Worm (Caenorhabditis elegans): Measurements from ENCODE around the gene srsx-26.

The srsx-26 gene

DNA sequence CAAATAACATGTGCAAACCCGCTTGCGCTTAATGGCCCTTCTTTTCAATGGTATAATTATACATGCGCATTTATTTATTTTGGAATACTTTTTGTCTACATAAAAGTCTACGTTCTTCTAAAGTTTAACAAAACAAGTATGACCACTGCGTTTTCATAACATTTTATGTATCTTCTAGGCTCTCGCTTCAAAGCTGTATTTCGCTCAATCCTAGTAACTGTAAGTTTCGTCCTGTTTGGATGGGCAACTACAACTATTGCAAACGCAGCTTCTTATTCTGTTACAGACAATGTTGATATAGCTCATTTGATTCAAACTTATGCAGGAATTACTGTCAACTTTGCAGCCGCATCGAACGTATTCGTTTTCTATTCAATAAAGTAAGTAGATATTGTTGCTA, 1.3 kb downstream of the srsx-26 start, which contains the start of gene srsx-27:
srsx-27 (plus strand) TSS at position 301 of the 400 bp plus-strand sequence.
- no peak for TF ChIP-seq pat-9 (tag; optimal IDR thresholded peaks at IDR 0.05)
- TF ChIP-seq ceh-48 (tag; optimal IDR thresholded peaks at IDR 0.05), result no peak
- TF ChIP-seq unc-3 (GFP tag; conservative IDR thresholded peaks at IDR 0.05), result no peak
- no peak for TF ChIP-seq unc-3 (tag; optimal IDR thresholded peaks at IDR 0.05)
- TF ChIP-seq ref-2 (tag; optimal IDR thresholded peaks at IDR 0.05), result no peak
- TF ChIP-seq odd-2 (tag; optimal IDR thresholded peaks at IDR 0.05), result no peak
- TF ChIP-seq ceh-22 (tag; optimal IDR thresholded peaks at IDR 0.05), result no peak
- TF ChIP-seq pqm-1 (tag; optimal IDR thresholded peaks at IDR 0.05), result no peak
- no peak for TF ChIP-seq ceh-34 (tag; optimal IDR thresholded peaks at IDR 0.05)
- no peak for TF ChIP-seq ceh-30 (tag; optimal IDR thresholded peaks at IDR 0.05)
- TF ChIP-seq ahr-1 (tag; optimal IDR thresholded peaks at IDR 0.05), result no peak
- TF ChIP-seq ceh-6 (GFP tag; optimal IDR thresholded peaks at IDR 0.05), result no peak
- no peak for TF ChIP-seq fkh-6 (tag; optimal IDR thresholded peaks at IDR 0.05)
- no peak for TF ChIP-seq ceh-2 (tag; optimal IDR thresholded peaks at IDR 0.05)
- no peak for TF ChIP-seq syd-9 (tag; optimal IDR thresholded peaks at IDR 0.05)

DNA sequence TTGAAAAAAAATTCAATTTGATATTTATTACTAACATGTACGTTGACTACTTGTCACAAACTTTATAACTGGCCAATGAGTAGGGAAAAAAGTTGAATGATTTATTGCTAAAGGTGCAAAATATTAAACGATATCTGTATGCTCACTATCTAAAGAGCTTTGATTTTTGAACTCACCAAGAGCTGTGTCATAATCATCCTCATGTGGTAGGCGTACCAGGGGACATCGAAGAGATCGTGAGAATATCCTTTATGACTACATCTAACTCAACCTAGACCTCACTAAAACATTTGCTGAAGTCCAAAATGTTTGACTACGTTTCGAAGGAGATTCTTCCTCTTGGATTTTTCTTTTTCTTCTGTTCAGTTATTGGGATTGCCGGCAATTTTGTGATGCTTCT, 3.8 kb downstream of the srsx-26 start, which contains the start of gene srsx-28:
srsx-28 (plus strand) TSS at position 301 of the 400 bp plus-strand sequence.
- TF ChIP-seq ceh-30 (tag; optimal IDR thresholded peaks at IDR 0.05) (no peak), ceh-2 (tag; optimal IDR thresholded peaks at IDR 0.05) (no peak), hlh-8 (tag; optimal IDR thresholded peaks at IDR 0.05) (no peak), ahr-1 (tag; optimal IDR thresholded peaks at IDR 0.05) (no peak), ceh-14 (tag; optimal IDR thresholded peaks at IDR 0.05) (no peak), rnt-1 (tag; optimal IDR thresholded peaks at IDR 0.05) (no peak), hlh-13 (GFP tag; optimal IDR thresholded peaks at IDR 0.05) (no peak), ztf-16 (tag; optimal IDR thresholded peaks at IDR 0.05) (no peak), ceh-48 (tag; optimal IDR thresholded peaks at IDR 0.05) (no peak), sox-4 (tag; optimal IDR thresholded peaks at IDR 0.05) (no peak), F13H6.1 (tag; optimal IDR thresholded peaks at IDR 0.05) (no peak), ceh-19 (GFP tag; optimal IDR thresholded peaks at IDR 0.05) (no peak), Y22D7AL.16 (tag; optimal IDR thresholded peaks at IDR 0.05) (no peak), ama-1 (optimal IDR thresholded peaks at IDR 0.05) (no peak)

DNA sequence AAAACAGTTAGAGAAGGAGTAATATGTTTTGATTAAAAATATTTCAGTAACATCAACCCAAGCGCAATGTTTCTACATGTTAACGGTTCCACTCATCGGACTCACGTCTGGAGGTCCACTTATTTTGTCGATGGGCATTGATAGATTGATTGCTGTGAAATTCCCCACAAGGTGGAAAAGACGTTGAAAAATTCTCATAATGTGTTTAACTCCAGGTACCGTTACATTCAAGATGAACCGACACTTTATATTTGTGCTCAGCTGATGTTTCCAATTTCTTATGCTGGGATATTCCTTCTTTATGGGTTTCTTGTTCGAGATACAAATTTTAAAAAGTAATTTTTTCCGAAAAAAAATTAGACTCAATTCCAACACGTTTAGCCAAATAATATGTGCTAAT, 4.6 kb downstream of the srsx-26 start:
- no peak for TF ChIP-seq ceh-9 (tag; optimal IDR thresholded peaks at IDR 0.05)
- no peak for TF ChIP-seq odd-2 (tag; optimal IDR thresholded peaks at IDR 0.05)
- no peak for TF ChIP-seq tbx-7 (tag; optimal IDR thresholded peaks at IDR 0.05)
- no peak for TF ChIP-seq nhr-232 (tag; optimal IDR thresholded peaks at IDR 0.05)
- no peak for TF ChIP-seq K02D7.2 (tag; optimal IDR thresholded peaks at IDR 0.05)
- no peak for TF ChIP-seq ets-4 (tag; optimal IDR thresholded peaks at IDR 0.05)
- no peak for TF ChIP-seq pag-3 (tag; optimal IDR thresholded peaks at IDR 0.05; ENCODE audit: borderline replicate concordance)
- no peak for TF ChIP-seq mec-3 (tag; optimal IDR thresholded peaks at IDR 0.05; ENCODE audit: borderline replicate concordance)
- TF ChIP-seq unc-55 (GFP tag; optimal IDR thresholded peaks at IDR 0.05), result no peak
- TF ChIP-seq hlh-15 (tag; optimal IDR thresholded peaks at IDR 0.05), result no peak
- no peak for TF ChIP-seq unc-86 (tag; optimal IDR thresholded peaks at IDR 0.05)

DNA sequence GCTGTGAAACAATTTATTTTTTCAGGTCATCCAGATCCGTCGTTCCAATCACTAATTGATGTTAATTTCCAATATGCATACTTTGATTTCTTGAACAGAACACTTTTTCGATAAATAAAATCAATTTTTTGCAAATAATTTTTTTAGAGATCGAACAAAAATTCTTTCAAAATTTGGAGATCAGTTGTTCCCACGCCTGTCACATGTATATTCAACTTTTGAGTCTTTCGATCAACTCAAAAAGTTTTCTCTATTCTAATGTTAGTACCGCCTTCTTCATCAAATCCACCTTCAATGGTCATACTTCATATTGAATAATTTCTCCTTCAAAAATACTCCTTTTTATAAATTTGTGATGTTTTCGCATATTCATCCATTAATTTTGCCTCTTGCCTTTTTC, 6.2 kb downstream of the srsx-26 start, which contains the start of gene srsx-29:
srsx-29 (plus strand) TSS at position 301 of the 400 bp plus-strand sequence.
- TF ChIP-seq dve-1 (tag; optimal IDR thresholded peaks at IDR 0.05) (no peak), C38D4.7 (GFP tag; optimal IDR thresholded peaks at IDR 0.05) (no peak), gmeb-2 (tag; optimal IDR thresholded peaks at IDR 0.05) (no peak), lim-6 (tag; optimal IDR thresholded peaks at IDR 0.05) (no peak), F13H6.1 (tag; optimal IDR thresholded peaks at IDR 0.05) (no peak), hlh-15 (tag; optimal IDR thresholded peaks at IDR 0.05) (no peak), ceh-34 (tag; optimal IDR thresholded peaks at IDR 0.05) (no peak), ama-1 (optimal IDR thresholded peaks at IDR 0.05) (no peak), ceh-30 (tag; optimal IDR thresholded peaks at IDR 0.05) (no peak), elt-2 (tag; optimal IDR thresholded peaks at IDR 0.05) (no peak), K09A11.1 (tag; optimal IDR thresholded peaks at IDR 0.05; ENCODE audit: insufficient read depth) (no peak), ceh-18 (tag; optimal IDR thresholded peaks at IDR 0.05) (no peak), syd-9 (tag; optimal IDR thresholded peaks at IDR 0.05) (no peak)
